Fruit fly (Drosophila melanogaster) whole organism, embryonic: ENCODE results near the gene ClpP.

Source experiments
- B-H2 ChIP-seq: fragments of 200-800 bp; sonication (Bioruptor generic); optimal IDR thresholded peaks from 2 replicates; lab custom pipeline; 2018; ENCODE audit warnings: missing biosample characterization, mild to moderate bottlenecking, missing genetic modification characterization
- CG10431 ChIP-seq: fragments of 200-800 bp; sonication (Bioruptor generic); optimal IDR thresholded peaks from 3 replicates; lab custom pipeline; 2018; ENCODE audit warnings: missing biosample characterization, mild to moderate bottlenecking, missing genetic modification characterization
- CG10543 ChIP-seq: fragments of 200-800 bp; sonication (Bioruptor generic); optimal IDR thresholded peaks from 3 replicates; lab custom pipeline; 2017; ENCODE audit warnings: missing biosample characterization, mild to moderate bottlenecking, missing genetic modification characterization, moderate library complexity
- CG12219 ChIP-seq: fragments of 200-800 bp; sonication (Bioruptor generic); optimal IDR thresholded peaks from 3 replicates; lab custom pipeline; 2018; ENCODE audit warnings: missing biosample characterization, mild to moderate bottlenecking, missing genetic modification characterization
- CG12769 ChIP-seq: fragments of 200-800 bp; sonication (Bioruptor generic); optimal IDR thresholded peaks from 2 replicates; lab custom pipeline; 2019; ENCODE audit warnings: missing biosample characterization, mild to moderate bottlenecking, missing genetic modification characterization, moderate library complexity
- CG1529 ChIP-seq: fragments of 200-800 bp; sonication (Bioruptor generic); optimal IDR thresholded peaks from 3 replicates; lab custom pipeline; 2018; ENCODE audit warnings: missing biosample characterization, missing genetic modification characterization
- CG1603 ChIP-seq: fragments of 200-800 bp; sonication (Bioruptor generic); optimal IDR thresholded peaks from 2 replicates; lab custom pipeline; 2019; ENCODE audit warnings: missing biosample characterization, mild to moderate bottlenecking, missing genetic modification characterization, moderate library complexity
- CG17359 ChIP-seq: fragments of 200-800 bp; sonication (Bioruptor generic); optimal IDR thresholded peaks from 3 replicates; lab custom pipeline; 2018; ENCODE audit warnings: missing biosample characterization, mild to moderate bottlenecking, missing genetic modification characterization, moderate library complexity
- CG2129 ChIP-seq: fragments of 200-800 bp; sonication (Bioruptor generic); IDR thresholded peaks from 2 replicates; pipeline ENCODE4 v1.3.6; 2022; ENCODE audit warnings: missing biosample characterization, missing genetic modification characterization; ENCODE audit not compliant: partially characterized antibody
- CG2199 ChIP-seq: fragments of 200-800 bp; sonication (Bioruptor generic); IDR thresholded peaks from 3 replicates; pipeline ENCODE4 v1.3.6; 2022; ENCODE audit warnings: missing biosample characterization, missing genetic modification characterization
- CG31365 ChIP-seq: fragments of 200-800 bp; sonication (Bioruptor generic); optimal IDR thresholded peaks from 2 replicates; lab custom pipeline; 2018; ENCODE audit warnings: missing biosample characterization, mild to moderate bottlenecking, missing genetic modification characterization
- CG32532 ChIP-seq: fragments of 200-800 bp; sonication (Bioruptor generic); IDR thresholded peaks from 2 replicates; pipeline ENCODE4 v1.3.6; 2022; ENCODE audit warnings: missing biosample characterization, missing genetic modification characterization
- CG4730 ChIP-seq: fragments of 200-800 bp; sonication (Bioruptor generic); IDR thresholded peaks from 2 replicates; pipeline ENCODE4 v1.3.6; 2022; ENCODE audit warnings: missing biosample characterization, missing genetic modification characterization
- CG4820 ChIP-seq: fragments of 200-800 bp; sonication (Bioruptor generic); optimal IDR thresholded peaks from 3 replicates; lab custom pipeline; 2016; ENCODE audit warnings: missing biosample characterization, missing genetic modification characterization
- CG6791 ChIP-seq: fragments of 200-800 bp; sonication (Bioruptor generic); IDR thresholded peaks from 3 replicates; pipeline ENCODE4 v1.3.6; 2022; ENCODE audit warnings: missing biosample characterization, missing genetic modification characterization; ENCODE audit not compliant: partially characterized antibody
- CG7786 ChIP-seq: fragments of 200-800 bp; sonication (Bioruptor generic); optimal IDR thresholded peaks from 2 replicates; lab custom pipeline; 2016; ENCODE audit warnings: missing biosample characterization, missing genetic modification characterization
- CG8478 ChIP-seq: fragments of >200 bp; optimal IDR thresholded peaks from 2 replicates; lab custom pipeline; 2018
- CG9215 ChIP-seq: fragments of 200-800 bp; sonication (Bioruptor generic); IDR thresholded peaks from 2 replicates; pipeline ENCODE4 v1.3.6; 2022; ENCODE audit warnings: missing biosample characterization, missing genetic modification characterization
- CoRest ChIP-seq: fragments of 200-800 bp; sonication (Bioruptor generic); optimal IDR thresholded peaks from 3 replicates; lab custom pipeline; 2018; ENCODE audit warnings: missing biosample characterization, mild to moderate bottlenecking, missing genetic modification characterization, moderate library complexity
- D19B ChIP-seq: fragments of 200-800 bp; sonication (Bioruptor generic); optimal IDR thresholded peaks from 2 replicates; lab custom pipeline; 2017; ENCODE audit warnings: missing biosample characterization, mild to moderate bottlenecking, missing genetic modification characterization
- Deaf1 ChIP-seq: fragments of 200-800 bp; optimal IDR thresholded peaks from 3 replicates; lab custom pipeline; 2019; ENCODE audit warnings: missing biosample characterization, mild to moderate bottlenecking, missing genetic modification characterization, moderate library complexity
- Eip74EF ChIP-seq, 2 experiments: fragments of 200-800 bp in 1 of 2; fragments of >200 bp in 1 of 2; sonication (Bioruptor generic) in 1 of 2; optimal IDR thresholded peaks; 2 replicates each; lab custom pipeline; 2017 to 2019; ENCODE audit warnings: missing biosample characterization in 2 of 2, missing genetic modification characterization in 2 of 2, mild to moderate bottlenecking in 1 of 2, moderate library complexity in 1 of 2
- Fer3 ChIP-seq: fragments of 200-800 bp; sonication (Bioruptor generic); optimal IDR thresholded peaks from 2 replicates; lab custom pipeline; 2018; ENCODE audit warnings: missing biosample characterization, mild to moderate bottlenecking, missing genetic modification characterization, moderate library complexity
- HmgD ChIP-seq: fragments of 200-800 bp; sonication (Bioruptor generic); optimal IDR thresholded peaks from 3 replicates; lab custom pipeline; 2016; ENCODE audit warnings: missing biosample characterization, missing genetic modification characterization
- Hmr ChIP-seq: fragments of 200-800 bp; sonication (Bioruptor generic); optimal IDR thresholded peaks from 3 replicates; lab custom pipeline; 2017; ENCODE audit warnings: mild to moderate bottlenecking, missing biosample characterization, missing genetic modification reagents, missing genetic modification characterization
- Lim3 ChIP-seq: fragments of 200-800 bp; sonication (Bioruptor generic); IDR thresholded peaks from 2 replicates; pipeline ENCODE4 v1.3.6; 2022; ENCODE audit warnings: missing biosample characterization, missing genetic modification characterization
- MBD-R2 ChIP-seq: fragments of 200-800 bp; sonication (Bioruptor generic); IDR thresholded peaks from 2 replicates; pipeline ENCODE4 v1.3.6; 2022; ENCODE audit warnings: missing biosample characterization, missing genetic modification characterization
- Meics ChIP-seq: fragments of 200-800 bp; sonication (Bioruptor generic); optimal IDR thresholded peaks from 2 replicates; lab custom pipeline; 2017; ENCODE audit warnings: missing biosample characterization, mild to moderate bottlenecking, missing genetic modification characterization
- Myb ChIP-seq: fragments of 200-800 bp; sonication (Bioruptor generic); optimal IDR thresholded peaks from 2 replicates; lab custom pipeline; 2016; ENCODE audit warnings: missing biosample characterization, missing genetic modification characterization
- NC2α ChIP-seq: fragments of 200-800 bp; sonication (Bioruptor generic); optimal IDR thresholded peaks from 2 replicates; lab custom pipeline; 2016; ENCODE audit warnings: missing biosample characterization, missing genetic modification characterization
- NfI ChIP-seq: fragments of 200-800 bp; sonication (Bioruptor generic); optimal IDR thresholded peaks from 3 replicates; lab custom pipeline; 2018; ENCODE audit warnings: missing biosample characterization, mild to moderate bottlenecking, missing genetic modification characterization, moderate library complexity
- Oli ChIP-seq: fragments of 200-800 bp; sonication (Bioruptor generic); optimal IDR thresholded peaks from 2 replicates; lab custom pipeline; 2018; ENCODE audit warnings: missing biosample characterization, mild to moderate bottlenecking, missing genetic modification characterization, moderate library complexity
- Ptx1 ChIP-seq: fragments of 200-800 bp; sonication (Bioruptor generic); IDR thresholded peaks from 2 replicates; pipeline ENCODE4 v1.3.6; 2022; ENCODE audit warnings: missing biosample characterization, missing genetic modification characterization
- Rfx ChIP-seq: fragments of 200-800 bp; sonication (Bioruptor generic); IDR thresholded peaks from 2 replicates; pipeline ENCODE4 v1.3.6; 2022; ENCODE audit warnings: missing biosample characterization, missing genetic modification characterization
- Sry-β ChIP-seq: fragments of 200-800 bp; sonication (Bioruptor generic); optimal IDR thresholded peaks from 2 replicates; lab custom pipeline; 2018; ENCODE audit warnings: missing biosample characterization, mild to moderate bottlenecking, missing genetic modification characterization, moderate library complexity
- bowl ChIP-seq: fragments of 200-800 bp; sonication (Bioruptor generic); IDR thresholded peaks from 2 replicates; pipeline ENCODE4 v1.3.6; 2022; ENCODE audit warnings: missing biosample characterization, missing genetic modification characterization
- chinmo ChIP-seq: fragments of 200-800 bp; sonication (Bioruptor generic); IDR thresholded peaks from 4 replicates; pipeline ENCODE4 v1.3.6; 2022; ENCODE audit warnings: missing biosample characterization, missing genetic modification characterization; ENCODE audit not compliant: partially characterized antibody
- gro ChIP-seq: fragments of 200-800 bp; sonication (Bioruptor generic); optimal IDR thresholded peaks from 2 replicates; lab custom pipeline; 2016; ENCODE audit warnings: missing biosample characterization, missing genetic modification characterization
- ham ChIP-seq: fragments of 200-800 bp; sonication (Bioruptor generic); IDR thresholded peaks from 2 replicates; pipeline ENCODE4 v1.3.6; 2022; ENCODE audit warnings: missing biosample characterization, missing genetic modification characterization
- hbn ChIP-seq: fragments of 200-800 bp; sonication (Bioruptor generic); IDR thresholded peaks from 2 replicates; pipeline ENCODE4 v1.3.6; 2022; ENCODE audit warnings: missing biosample characterization, missing genetic modification characterization; ENCODE audit not compliant: partially characterized antibody
- her ChIP-seq: fragments of 200-800 bp; sonication (Bioruptor generic); optimal IDR thresholded peaks from 2 replicates; lab custom pipeline; 2016; ENCODE audit warnings: missing biosample characterization, missing genetic modification characterization
- jumu ChIP-seq: fragments of 200-800 bp; sonication (Bioruptor generic); optimal IDR thresholded peaks from 3 replicates; lab custom pipeline; 2016; ENCODE audit warnings: missing biosample characterization, missing genetic modification characterization
- knrl ChIP-seq: fragments of 200-800 bp; sonication (Bioruptor generic); IDR thresholded peaks from 3 replicates; pipeline ENCODE4 v1.3.6; 2022; ENCODE audit warnings: missing biosample characterization, missing genetic modification characterization; ENCODE audit not compliant: partially characterized antibody
- nom ChIP-seq: fragments of 200-800 bp; sonication (Bioruptor generic); optimal IDR thresholded peaks from 2 replicates; lab custom pipeline; 2017; ENCODE audit warnings: missing biosample characterization, missing genetic modification characterization, mild to moderate bottlenecking, moderate library complexity, missing genetic modification reagents
- odd ChIP-seq: fragments of 200-800 bp; sonication (Bioruptor generic); optimal IDR thresholded peaks from 2 replicates; lab custom pipeline; 2017; ENCODE audit warnings: missing biosample characterization, mild to moderate bottlenecking, missing genetic modification characterization
- pho ChIP-seq: fragments of 200-800 bp; sonication (Bioruptor generic); optimal IDR thresholded peaks from 2 replicates; lab custom pipeline; 2016; ENCODE audit warnings: missing biosample characterization, missing genetic modification characterization
- pita ChIP-seq: fragments of 200-800 bp; sonication (Bioruptor generic); optimal IDR thresholded peaks from 2 replicates; lab custom pipeline; 2017; ENCODE audit warnings: missing biosample characterization, mild to moderate bottlenecking, missing genetic modification characterization
- pnt ChIP-seq: fragments of 200-800 bp; sonication (Bioruptor generic); optimal IDR thresholded peaks from 3 replicates; lab custom pipeline; 2016; ENCODE audit warnings: missing biosample characterization, missing genetic modification characterization
- salm ChIP-seq: fragments of 200-800 bp; sonication (Bioruptor generic); optimal IDR thresholded peaks from 2 replicates; lab custom pipeline; 2018; ENCODE audit warnings: missing biosample characterization, mild to moderate bottlenecking, missing genetic modification characterization
- shn ChIP-seq: fragments of 200-800 bp; sonication (Bioruptor generic); optimal IDR thresholded peaks from 3 replicates; lab custom pipeline; 2016; ENCODE audit warnings: missing biosample characterization, missing genetic modification characterization
- trh ChIP-seq: fragments of 200-800 bp; sonication (Bioruptor generic); optimal IDR thresholded peaks from 2 replicates; lab custom pipeline; 2016; ENCODE audit warnings: missing biosample characterization, missing genetic modification characterization
- ttk ChIP-seq: fragments of 200-800 bp; sonication (Bioruptor generic); IDR thresholded peaks from 2 replicates; pipeline ENCODE4 v2.1.2; 2022; ENCODE audit warnings: missing biosample characterization, missing genetic modification characterization

The ClpP gene

dm6 chr2L:10321612-10322011 is 35.0 kb upstream of the ClpP start (continued):
- peak; percentile 11 for TF ChIP-seq gro
- no peak for TF ChIP-seq B-H2 (GFP tag; lab: Kevin White, UChicago)
- peak; percentile 87 for TF ChIP-seq CG2199 (GFP tag; lab: Robert Waterston, UW)
- no peak for TF ChIP-seq CoRest (tag; lab: Kevin White, UChicago)
- no peak for TF ChIP-seq pita (GFP tag; lab: Kevin White, UChicago)
- no peak for TF ChIP-seq Ptx1 (GFP tag; lab: Robert Waterston, UW)
- no peak for TF ChIP-seq salm (tag; lab: Kevin White, UChicago)
- TF ChIP-seq NfI (GFP tag; lab: Kevin White, UChicago), result no peak
- TF ChIP-seq nom, result peak; percentile 69
- TF ChIP-seq MBD-R2 (GFP tag; lab: Robert Waterston, UW), result peak; percentile 25; the same call in 1 of the 2 replicates
- no peak for TF ChIP-seq ham
- no peak for TF ChIP-seq her (GFP tag; lab: Kevin White, UChicago)
- no peak for TF ChIP-seq D19B (GFP tag; lab: Kevin White, UChicago)
- TF ChIP-seq Rfx (GFP tag; lab: Robert Waterston, UW), result no peak; the same call in 1 of the 2 replicates
- no peak for TF ChIP-seq CG9215 (GFP tag; lab: Robert Waterston, UW)
- no peak for TF ChIP-seq CG17359 (tag; lab: Kevin White, UChicago)
- no peak for TF ChIP-seq trh (GFP tag; lab: Kevin White, UChicago)
- no peak for TF ChIP-seq odd
- TF ChIP-seq CG32532 (GFP tag; lab: Robert Waterston, UW), result no peak
- no peak for TF ChIP-seq Eip74EF (GFP tag; optimal IDR thresholded peaks at IDR 0.05; lab: Kevin White, UChicago)
- TF ChIP-seq CG31365 (tag; lab: Kevin White, UChicago), result peak; percentile 17
- no peak for TF ChIP-seq CG6791 (GFP tag; lab: Robert Waterston, UW)
- no peak for TF ChIP-seq bowl (GFP tag; lab: Robert Waterston, UW)
- TF ChIP-seq pnt (GFP tag; lab: Kevin White, UChicago), result no peak
- peak; percentile 89; the same call in 2 of the 4 replicates for TF ChIP-seq chinmo (GFP tag; lab: Robert Waterston, UW)
- no peak for TF ChIP-seq hbn
- TF ChIP-seq NC2α (GFP tag; lab: Kevin White, UChicago), result no peak
- no peak for TF ChIP-seq CG1603 (tag; lab: Kevin White, UChicago)
- peak; percentile 98 for TF ChIP-seq CG12769 (tag; lab: Kevin White, UChicago)
- TF ChIP-seq Oli, result no peak
- no peak for TF ChIP-seq Lim3 (GFP tag; lab: Robert Waterston, UW)
- no peak for TF ChIP-seq Sry-β (GFP tag; lab: Kevin White, UChicago)
- no peak for TF ChIP-seq jumu (GFP tag; lab: Kevin White, UChicago)
- no peak for TF ChIP-seq CG8478 (lab: Kevin White, UChicago)
- no peak for TF ChIP-seq Fer3
- TF ChIP-seq shn (GFP tag; lab: Kevin White, UChicago), result no peak
- peak; percentile 24 for TF ChIP-seq pho
- TF ChIP-seq Myb (GFP tag; lab: Kevin White, UChicago), result no peak
- peak; percentile 38 for TF ChIP-seq Hmr (GFP tag; lab: Kevin White, UChicago)
- TF ChIP-seq Deaf1, result peak; percentile 94
- no peak for TF ChIP-seq knrl
- TF ChIP-seq CG10543 (GFP tag; lab: Kevin White, UChicago), result peak; percentile 40
- no peak for TF ChIP-seq CG1529 (GFP tag; lab: Kevin White, UChicago)
- TF ChIP-seq CG2129 (GFP tag; lab: Robert Waterston, UW), result no peak
- no peak for TF ChIP-seq CG7786 (GFP tag; lab: Kevin White, UChicago)
- no peak for TF ChIP-seq ttk (GFP tag; lab: Robert Waterston, UW)
- no peak for TF ChIP-seq CG10431 (GFP tag; lab: Kevin White, UChicago)
- no peak for TF ChIP-seq HmgD (GFP tag; lab: Kevin White, UChicago)
- TF ChIP-seq CG4820 (GFP tag; lab: Kevin White, UChicago), result no peak
- TF ChIP-seq CG4730 (GFP tag; lab: Robert Waterston, UW), result no peak
- peak; percentile 4 for TF ChIP-seq Meics
- TF ChIP-seq CG12219 (GFP tag; lab: Kevin White, UChicago), result no peak
